Fruit fly (Drosophila melanogaster) whole organism, pupa: Measurements from ENCODE around the gene Naa30B.

ENCODE experiments used
- CG10348 ChIP-seq: fragments of 200-800 bp; sonication (Bioruptor generic); IDR thresholded peaks from 2 replicates; pipeline ENCODE4 v1.3.6; 2022; ENCODE audit warnings: missing biosample characterization, missing genetic modification characterization
- CG13204 ChIP-seq: fragments of 200-800 bp; sonication (Bioruptor generic); optimal IDR thresholded peaks from 2 replicates; lab custom pipeline; 2018; ENCODE audit warnings: missing biosample characterization, mild to moderate bottlenecking, missing genetic modification characterization, moderate library complexity
- CG15710 ChIP-seq: fragments of 200-800 bp; sonication (Bioruptor generic); optimal IDR thresholded peaks from 2 replicates; lab custom pipeline; 2018; ENCODE audit warnings: missing biosample characterization, mild to moderate bottlenecking, missing genetic modification characterization, moderate library complexity
- CG32121 ChIP-seq: fragments of 200-800 bp; sonication (Bioruptor generic); IDR thresholded peaks from 2 replicates; pipeline ENCODE4 v1.3.6; 2022; ENCODE audit warnings: missing biosample characterization, missing genetic modification characterization
- CG34367 ChIP-seq: fragments of 200-800 bp; sonication (Bioruptor generic); optimal IDR thresholded peaks from 2 replicates; lab custom pipeline; 2018; ENCODE audit warnings: missing biosample characterization, mild to moderate bottlenecking, missing genetic modification characterization
- CG4496 ChIP-seq: fragments of 200-800 bp; sonication (Bioruptor generic); IDR thresholded peaks from 3 replicates; pipeline ENCODE4 v1.3.6; 2022; ENCODE audit warnings: missing biosample characterization, missing genetic modification characterization
- CG8159 ChIP-seq: fragments of 200-800 bp; sonication (Bioruptor generic); optimal IDR thresholded peaks from 3 replicates; lab custom pipeline; 2018; ENCODE audit warnings: missing biosample characterization, mild to moderate bottlenecking, missing genetic modification characterization, moderate library complexity
- D1 ChIP-seq: fragments of 200-800 bp; sonication (Bioruptor generic); optimal IDR thresholded peaks from 2 replicates; lab custom pipeline; 2018; ENCODE audit warnings: missing biosample characterization, mild to moderate bottlenecking, missing genetic modification characterization, moderate library complexity
- EcR ChIP-seq: fragments of 200-800 bp; sonication (Bioruptor generic); optimal IDR thresholded peaks from 3 replicates; lab custom pipeline; 2019; ENCODE audit warnings: missing biosample characterization, missing genetic modification characterization, mild to moderate bottlenecking, moderate library complexity, missing genetic modification reagents
- Ets98B ChIP-seq: fragments of 200-800 bp; sonication (Bioruptor generic); IDR thresholded peaks from 2 replicates; pipeline ENCODE4 v1.3.6; 2022; ENCODE audit warnings: missing biosample characterization, missing genetic modification characterization
- Pif1A ChIP-seq: fragments of 200-800 bp; sonication (Bioruptor generic); optimal IDR thresholded peaks from 3 replicates; lab custom pipeline; 2016; ENCODE audit warnings: missing biosample characterization, missing genetic modification characterization
- Pif1B ChIP-seq: fragments of 200-800 bp; sonication (Bioruptor generic); optimal IDR thresholded peaks from 3 replicates; lab custom pipeline; 2016; ENCODE audit warnings: missing biosample characterization, missing genetic modification characterization
- gl ChIP-seq: fragments of 200-800 bp; sonication (Bioruptor generic); optimal IDR thresholded peaks from 2 replicates; lab custom pipeline; 2018; ENCODE audit warnings: missing biosample characterization, mild to moderate bottlenecking, missing genetic modification characterization
- rn ChIP-seq: fragments of 200-800 bp; sonication (Bioruptor generic); IDR thresholded peaks from 2 replicates; pipeline ENCODE4 v1.3.6; 2022; ENCODE audit warnings: missing biosample characterization, missing genetic modification characterization

dm6 chr3L:1477319-1477718 is 5.5 kb upstream of the Naa30B start, which contains the start of gene robl62A:
- TF ChIP-seq CG15710 (tag; lab: Kevin White, UChicago) (no peak), Pif1A (GFP tag; lab: Kevin White, UChicago) (no peak), D1 (tag; lab: Kevin White, UChicago) (no peak), CG32121 (no peak), gl (tag; lab: Kevin White, UChicago) (no peak), CG10348 (GFP tag; lab: Robert Waterston, UW) (no peak), Pif1B (GFP tag; lab: Kevin White, UChicago) (no peak), CG13204 (no peak), CG4496 (GFP tag; lab: Robert Waterston, UW) (no peak), CG8159 (tag; lab: Kevin White, UChicago) (no peak), Ets98B (GFP tag; lab: Robert Waterston, UW) (no peak), EcR (GFP tag; lab: Kevin White, UChicago) (no peak), rn (GFP tag; lab: Robert Waterston, UW) (no peak), CG34367 (tag; lab: Kevin White, UChicago) (no peak)
